Fruit fly (Drosophila melanogaster) whole organism, prepupa: Measurements from ENCODE around the gene CG11983.

ENCODE experiments used
- CG10631 ChIP-seq: fragments of 200-800 bp; sonication (Bioruptor generic); optimal IDR thresholded peaks from 2 replicates; lab custom pipeline; 2016; ENCODE audit warnings: missing biosample characterization, missing genetic modification characterization
- CG11294 ChIP-seq: fragments of 200-800 bp; sonication (Bioruptor generic); IDR thresholded peaks from 2 replicates; pipeline ENCODE4 v1.3.6; 2022; ENCODE audit warnings: missing biosample characterization, missing genetic modification characterization
- CG11762 ChIP-seq: fragments of 200-800 bp; sonication (Bioruptor generic); optimal IDR thresholded peaks from 3 replicates; lab custom pipeline; 2016; ENCODE audit warnings: missing biosample characterization, missing genetic modification characterization; ENCODE audit not compliant: insufficient read depth
- CG11902 ChIP-seq: fragments of 200-800 bp; sonication (Bioruptor generic); optimal IDR thresholded peaks from 3 replicates; lab custom pipeline; 2016; ENCODE audit warnings: missing biosample characterization, missing genetic modification characterization
- CG1621 ChIP-seq: fragments of 200-800 bp; sonication (Bioruptor generic); optimal IDR thresholded peaks from 3 replicates; lab custom pipeline; 2018; ENCODE audit warnings: missing biosample characterization, mild to moderate bottlenecking, missing genetic modification characterization
- CG3032 ChIP-seq: fragments of 200-800 bp; optimal IDR thresholded peaks from 2 replicates; lab custom pipeline; 2019; ENCODE audit warnings: missing biosample characterization, mild to moderate bottlenecking, missing genetic modification characterization, moderate library complexity
- CG31627 ChIP-seq: fragments of 200-800 bp; sonication (Bioruptor generic); optimal IDR thresholded peaks from 3 replicates; lab custom pipeline; 2016; ENCODE audit warnings: missing biosample characterization, missing genetic modification characterization
- CG34406 ChIP-seq: fragments of 200-800 bp; sonication (Bioruptor generic); optimal IDR thresholded peaks from 3 replicates; lab custom pipeline; 2016; ENCODE audit warnings: missing biosample characterization, missing genetic modification characterization
- CG6163 ChIP-seq: fragments of 200-800 bp; sonication (Bioruptor generic); IDR thresholded peaks from 3 replicates; pipeline ENCODE4 v1.3.6; 2022; ENCODE audit warnings: missing biosample characterization, missing genetic modification characterization
- CG6276 ChIP-seq: fragments of 200-800 bp; sonication (Bioruptor generic); optimal IDR thresholded peaks from 2 replicates; lab custom pipeline; 2017; ENCODE audit warnings: missing biosample characterization, mild to moderate bottlenecking, missing genetic modification characterization
- CG6792 ChIP-seq: fragments of 200-800 bp; sonication (Bioruptor generic); optimal IDR thresholded peaks from 3 replicates; lab custom pipeline; 2016; ENCODE audit warnings: missing biosample characterization, missing genetic modification characterization
- CG6808 ChIP-seq: fragments of 200-800 bp; sonication (Bioruptor generic); optimal IDR thresholded peaks from 3 replicates; lab custom pipeline; 2017; ENCODE audit warnings: missing biosample characterization, missing genetic modification characterization, mild to moderate bottlenecking, moderate library complexity, missing genetic modification reagents
- CG6854 ChIP-seq: fragments of 200-800 bp; sonication (Bioruptor generic); optimal IDR thresholded peaks from 2 replicates; lab custom pipeline; 2017; ENCODE audit warnings: missing biosample characterization, mild to moderate bottlenecking, missing genetic modification characterization
- CG8119 ChIP-seq: fragments of 200-800 bp; sonication (Bioruptor generic); IDR thresholded peaks from 3 replicates; pipeline ENCODE4 v1.3.6; 2022; ENCODE audit warnings: missing biosample characterization, missing genetic modification characterization
- CG8319 ChIP-seq: fragments of 200-800 bp; sonication (Bioruptor generic); optimal IDR thresholded peaks from 3 replicates; lab custom pipeline; 2016; ENCODE audit warnings: missing biosample characterization, missing genetic modification characterization
- CG8632 ChIP-seq: fragments of 200-800 bp; sonication (Bioruptor generic); optimal IDR thresholded peaks from 3 replicates; lab custom pipeline; 2016; ENCODE audit warnings: missing biosample characterization, missing genetic modification characterization
- Eip75B ChIP-seq: fragments of 200-800 bp; sonication (Bioruptor generic); optimal IDR thresholded peaks from 3 replicates; lab custom pipeline; 2016; ENCODE audit warnings: missing biosample characterization, missing genetic modification characterization
- Eip78C ChIP-seq: fragments of 200-800 bp; sonication (Bioruptor generic); peaks from one replicate; lab custom pipeline; 2016; ENCODE audit warnings: missing biosample characterization, missing genetic modification characterization
- Eip93F ChIP-seq: fragments of 200-800 bp; sonication (Bioruptor generic); optimal IDR thresholded peaks from 2 replicates; lab custom pipeline; 2016; ENCODE audit warnings: missing biosample characterization, mild to moderate bottlenecking, missing genetic modification characterization
- Ets21C ChIP-seq: fragments of 200-800 bp; sonication (Bioruptor generic); optimal IDR thresholded peaks from 3 replicates; lab custom pipeline; 2016; ENCODE audit warnings: missing biosample characterization, missing genetic modification characterization
- Ets96B ChIP-seq: fragments of 200-800 bp; optimal IDR thresholded peaks from 2 replicates; lab custom pipeline; 2019; ENCODE audit warnings: missing biosample characterization, mild to moderate bottlenecking, missing genetic modification characterization, moderate library complexity
- Hr38 ChIP-seq: sonication (Bioruptor generic); optimal IDR thresholded peaks from 2 replicates; lab custom pipeline; 2016; ENCODE audit warnings: missing biosample characterization, missing genetic modification characterization
- Hr39 ChIP-seq: fragments of 200-800 bp; sonication (Bioruptor generic); optimal IDR thresholded peaks from 2 replicates; lab custom pipeline; 2016; ENCODE audit warnings: missing biosample characterization, missing genetic modification characterization
- Hr4 ChIP-seq: fragments of 200-800 bp; sonication (Bioruptor generic); optimal IDR thresholded peaks from 3 replicates; lab custom pipeline; 2016; ENCODE audit warnings: missing biosample characterization, missing genetic modification characterization
- Lpt ChIP-seq: fragments of 200-800 bp; sonication (Bioruptor generic); optimal IDR thresholded peaks from 3 replicates; lab custom pipeline; 2016; ENCODE audit warnings: missing biosample characterization, missing genetic modification characterization
- Met ChIP-seq: fragments of 200-800 bp; sonication (Bioruptor generic); optimal IDR thresholded peaks from 3 replicates; lab custom pipeline; 2016; ENCODE audit warnings: missing biosample characterization, missing genetic modification characterization
- OdsH ChIP-seq: fragments of 200-800 bp; sonication (Bioruptor generic); optimal IDR thresholded peaks from 3 replicates; lab custom pipeline; 2016; ENCODE audit warnings: missing biosample characterization, missing genetic modification characterization
- Smox ChIP-seq: fragments of 200-800 bp; sonication (Bioruptor generic); optimal IDR thresholded peaks from 3 replicates; lab custom pipeline; 2016; ENCODE audit warnings: missing biosample characterization, missing genetic modification characterization
- Sox102F ChIP-seq: fragments of 200-800 bp; sonication (Bioruptor generic); optimal IDR thresholded peaks from 2 replicates; lab custom pipeline; 2016; ENCODE audit warnings: missing biosample characterization, mild to moderate bottlenecking, missing genetic modification characterization
- Sox14 ChIP-seq: fragments of 200-800 bp; sonication (Bioruptor generic); optimal IDR thresholded peaks from 3 replicates; lab custom pipeline; 2016; ENCODE audit warnings: missing biosample characterization, missing genetic modification characterization
- Sox15 ChIP-seq: fragments of 200-800 bp; sonication (Bioruptor generic); optimal IDR thresholded peaks from 3 replicates; lab custom pipeline; 2016; ENCODE audit warnings: missing biosample characterization, missing genetic modification characterization
- achi ChIP-seq: fragments of 200-800 bp; sonication (Bioruptor generic); optimal IDR thresholded peaks from 3 replicates; lab custom pipeline; 2016; ENCODE audit warnings: missing biosample characterization, missing genetic modification characterization
- cyc ChIP-seq: fragments of 200-800 bp; sonication (Bioruptor generic); optimal IDR thresholded peaks from 3 replicates; lab custom pipeline; 2016; ENCODE audit warnings: missing biosample characterization, missing genetic modification characterization
- dac ChIP-seq: fragments of 200-800 bp; sonication (Bioruptor generic); optimal IDR thresholded peaks from 2 replicates; lab custom pipeline; 2017; ENCODE audit warnings: missing biosample characterization, mild to moderate bottlenecking, missing genetic modification characterization
- dsx ChIP-seq: fragments of 200-800 bp; optimal IDR thresholded peaks from 3 replicates; lab custom pipeline; 2019; ENCODE audit warnings: missing biosample characterization, mild to moderate bottlenecking, missing genetic modification characterization, moderate library complexity; ENCODE audit not compliant: poor library complexity, severe bottlenecking
- eg ChIP-seq: fragments of 200-800 bp; sonication (Bioruptor generic); IDR thresholded peaks from 3 replicates; pipeline ENCODE4 v1.3.6; 2022; ENCODE audit warnings: missing biosample characterization, missing genetic modification characterization
- esn ChIP-seq: fragments of 200-800 bp; sonication (Bioruptor generic); optimal IDR thresholded peaks from 2 replicates; lab custom pipeline; 2016; ENCODE audit warnings: missing biosample characterization, mild to moderate bottlenecking, missing genetic modification characterization, moderate library complexity
- fd59A ChIP-seq: fragments of 200-800 bp; sonication (Bioruptor generic); optimal IDR thresholded peaks from 2 replicates; lab custom pipeline; 2017; ENCODE audit warnings: missing biosample characterization, mild to moderate bottlenecking, missing genetic modification characterization, missing genetic modification reagents
- fd85E ChIP-seq: fragments of 200-800 bp; sonication (Bioruptor generic); optimal IDR thresholded peaks from 3 replicates; lab custom pipeline; 2016; ENCODE audit warnings: missing biosample characterization, missing genetic modification characterization
- fkh ChIP-seq: fragments of 200-800 bp; sonication (Bioruptor generic); optimal IDR thresholded peaks from 3 replicates; lab custom pipeline; 2017; ENCODE audit warnings: missing biosample characterization, mild to moderate bottlenecking, missing genetic modification characterization, moderate library complexity
- lz ChIP-seq: fragments of 200-800 bp; sonication (Bioruptor generic); optimal IDR thresholded peaks from 3 replicates; lab custom pipeline; 2016; ENCODE audit warnings: missing biosample characterization, missing genetic modification characterization
- salr ChIP-seq, 2 experiments: fragments of 200-800 bp; sonication (Bioruptor generic); optimal IDR thresholded peaks; 3 replicates each; lab custom pipeline; 2016 to 2018; ENCODE audit warnings: missing biosample characterization in 2 of 2, missing genetic modification characterization in 2 of 2, mild to moderate bottlenecking in 1 of 2
- spab ChIP-seq: fragments of 200-800 bp; sonication (Bioruptor generic); optimal IDR thresholded peaks from 2 replicates; lab custom pipeline; 2017; ENCODE audit warnings: missing biosample characterization, mild to moderate bottlenecking, missing genetic modification characterization, missing genetic modification reagents
- svp ChIP-seq: fragments of 200-800 bp; sonication (Bioruptor generic); peaks from one replicate; lab custom pipeline; 2016; ENCODE audit warnings: missing biosample characterization, missing genetic modification characterization
- vri ChIP-seq: fragments of 200-800 bp; sonication (Bioruptor generic); optimal IDR thresholded peaks from 3 replicates; lab custom pipeline; 2016; ENCODE audit warnings: missing biosample characterization, mild to moderate bottlenecking, missing genetic modification characterization

CG11983 gene

DNA sequence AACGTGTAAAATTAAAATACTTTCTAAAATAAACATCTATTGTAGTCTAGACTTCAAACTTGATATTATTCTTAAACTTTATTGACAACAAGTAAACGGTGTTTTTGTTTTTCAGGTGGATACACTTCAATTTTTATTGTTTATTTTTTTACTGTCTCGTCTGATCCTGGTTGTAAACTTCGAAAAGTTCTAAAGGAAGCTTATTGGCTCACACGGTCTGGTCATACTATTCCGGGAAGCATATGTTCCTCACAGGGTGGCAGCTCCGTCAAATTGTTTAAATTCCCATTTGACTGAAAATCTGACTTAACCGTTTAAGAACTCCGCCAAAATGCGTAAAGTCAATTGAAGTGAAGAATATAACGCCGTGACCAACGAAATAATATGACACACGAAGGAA lies at the start of gene CG11983:
Gene CG11983 (plus strand): TSS at position 120 of the 400 bp plus-strand sequence.
- no peak for TF ChIP-seq Eip75B (GFP tag; lab: Kevin White, UChicago)
- TF ChIP-seq vri, result no peak
- no peak for TF ChIP-seq Lpt
- no peak for TF ChIP-seq cyc (GFP tag; lab: Kevin White, UChicago)
- TF ChIP-seq CG8632 (GFP tag; lab: Kevin White, UChicago), result no peak
- TF ChIP-seq spab, result no peak
- no peak for TF ChIP-seq fd59A (GFP tag; lab: Kevin White, UChicago)
- TF ChIP-seq CG6276 (GFP tag; lab: Kevin White, UChicago), result no peak
- TF ChIP-seq CG6163 (GFP tag; lab: Robert Waterston, UW), result 0 out of 3 replicates have a peak, but pooled peaks have one; percentile 23
- peak; percentile 39 for TF ChIP-seq fkh
- TF ChIP-seq fd85E (GFP tag; lab: Kevin White, UChicago), result no peak
- no peak for TF ChIP-seq Hr4 (GFP tag; lab: Kevin White, UChicago)
- TF ChIP-seq CG3032 (tag; lab: Kevin White, UChicago), result peak; percentile 16
- TF ChIP-seq Sox15 (GFP tag; lab: Kevin White, UChicago), result no peak
- TF ChIP-seq CG31627 (GFP tag; lab: Kevin White, UChicago), result no peak
- peak; percentile 67 for TF ChIP-seq CG1621 (tag; lab: Kevin White, UChicago)
- peak; percentile 47 for TF ChIP-seq Sox14
- no peak for TF ChIP-seq esn
- no peak for TF ChIP-seq CG34406 (GFP tag; lab: Kevin White, UChicago)
- peak; percentile 60 for TF ChIP-seq Eip78C (GFP tag; lab: Kevin White, UChicago)
- TF ChIP-seq Hr39 (GFP tag; lab: Kevin White, UChicago), result no peak
- TF ChIP-seq Smox, result no peak
- TF ChIP-seq Sox102F (GFP tag; lab: Kevin White, UChicago), result no peak
- TF ChIP-seq Ets96B, result peak; percentile 13
- no peak for TF ChIP-seq Met (GFP tag; lab: Kevin White, UChicago)
- TF ChIP-seq CG6854 (GFP tag; lab: Kevin White, UChicago), result no peak
- no peak for TF ChIP-seq svp (GFP tag; lab: Kevin White, UChicago)

DNA sequence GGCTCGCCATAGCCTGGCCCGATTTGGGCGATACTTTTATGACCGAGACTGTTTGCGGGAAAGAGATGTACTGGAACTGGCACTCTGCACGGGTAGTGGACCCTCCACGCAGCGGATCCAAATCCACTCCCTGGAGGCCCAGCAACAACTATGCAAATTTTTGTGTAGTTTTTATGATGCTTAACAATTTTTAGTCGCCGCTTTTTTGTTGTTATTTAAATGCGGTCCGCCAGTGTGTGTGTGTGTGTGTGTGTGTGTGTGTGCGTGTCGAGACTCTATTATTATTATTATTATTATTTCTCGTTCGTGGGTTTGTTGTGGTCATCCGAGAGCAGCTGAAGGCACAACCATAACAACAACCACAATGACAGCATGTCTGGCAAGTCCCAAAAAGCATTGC lies 49.0 kb upstream of the CG11983 start:
- TF ChIP-seq CG1621 (tag; lab: Kevin White, UChicago), result no peak
- TF ChIP-seq fkh, result no peak
- TF ChIP-seq CG6792, result no peak
- TF ChIP-seq svp (GFP tag; lab: Kevin White, UChicago), result peak; percentile 4
- no peak for TF ChIP-seq spab
- TF ChIP-seq Ets21C (GFP tag; lab: Kevin White, UChicago), result no peak
- TF ChIP-seq OdsH (GFP tag; lab: Kevin White, UChicago), result no peak
- TF ChIP-seq CG8319 (GFP tag; lab: Kevin White, UChicago), result no peak
- no peak for TF ChIP-seq CG8119 (GFP tag; lab: Robert Waterston, UW)
- peak; percentile 23 for TF ChIP-seq Eip78C (GFP tag; lab: Kevin White, UChicago)
- no peak for TF ChIP-seq Sox15 (GFP tag; lab: Kevin White, UChicago)

DNA sequence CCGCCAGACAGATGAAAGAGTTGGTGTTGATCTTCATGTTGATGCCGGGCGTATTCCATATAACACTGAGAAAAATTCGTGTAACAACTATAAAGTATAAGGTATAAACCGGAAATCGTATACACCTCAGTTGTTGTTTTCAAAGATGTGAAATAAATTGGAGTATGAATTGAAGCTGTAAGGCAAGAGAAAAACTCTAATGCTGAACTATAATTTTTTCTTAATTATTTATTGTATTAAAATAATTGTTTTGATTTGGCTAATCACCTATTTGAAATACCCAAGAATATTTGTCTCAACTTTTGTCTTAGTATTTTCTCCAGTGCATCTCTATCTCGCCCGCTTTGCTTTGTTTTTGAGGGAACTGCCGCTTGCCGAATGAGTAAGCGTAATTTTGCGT lies 47.8 kb upstream of the CG11983 start:
- TF ChIP-seq Hr4 (GFP tag; lab: Kevin White, UChicago) (peak; percentile 67), lz (no peak), esn (peak; percentile 38), CG8632 (GFP tag; lab: Kevin White, UChicago) (peak; percentile 16), CG3032 (tag; lab: Kevin White, UChicago) (no peak), salr (GFP tag; optimal IDR thresholded peaks at IDR 0.05; lab: Kevin White, UChicago) (peak in 1 of 2 experiments; percentile 15), CG6163 (GFP tag; lab: Robert Waterston, UW) (peak; percentile 43; the same call in 1 of the 3 replicates), dac (GFP tag; lab: Kevin White, UChicago) (peak; percentile 7), CG1621 (tag; lab: Kevin White, UChicago) (no peak), CG10631 (GFP tag; lab: Kevin White, UChicago) (peak; percentile 24), CG6792 (no peak), cyc (GFP tag; lab: Kevin White, UChicago) (no peak), CG31627 (GFP tag; lab: Kevin White, UChicago) (peak; percentile 17), CG6808 (GFP tag; lab: Kevin White, UChicago) (no peak), fd59A (GFP tag; lab: Kevin White, UChicago) (no peak), Lpt (peak; percentile 6), achi (GFP tag; lab: Kevin White, UChicago) (peak; percentile 56), Eip93F (GFP tag; lab: Kevin White, UChicago) (no peak), eg (GFP tag; lab: Robert Waterston, UW) (peak; percentile 29; the same call in 1 of the 3 replicates), dsx (GFP tag; lab: Kevin White, UChicago) (no peak), Hr39 (GFP tag; lab: Kevin White, UChicago) (no peak), CG6276 (GFP tag; lab: Kevin White, UChicago) (peak; percentile 36), vri (no peak), Hr38 (GFP tag; lab: Kevin White, UChicago) (no peak), Sox102F (GFP tag; lab: Kevin White, UChicago) (peak; percentile 4), spab (no peak), Sox15 (GFP tag; lab: Kevin White, UChicago) (no peak), CG11762 (no peak), CG11902 (GFP tag; lab: Kevin White, UChicago) (peak; percentile 22), CG6854 (GFP tag; lab: Kevin White, UChicago) (no peak), CG11294 (GFP tag; lab: Robert Waterston, UW) (no peak)
